Fruit fly (Drosophila melanogaster): ENCODE data around the gene CG14820.
A peak's percentile ranks its signal among the peaks of the same experiment; 100 is the strongest.

- TF ChIP-seq vri (GFP tag; optimal IDR thresholded peaks at IDR 0.05) = no peak
- no peak for TF ChIP-seq Sox14 (GFP tag; optimal IDR thresholded peaks at IDR 0.05)
- no peak for TF ChIP-seq Ets96B (tag; optimal IDR thresholded peaks at IDR 0.05)
- TF ChIP-seq CG11902 (GFP tag; optimal IDR thresholded peaks at IDR 0.05) = no peak
- TF ChIP-seq net (GFP tag; optimal IDR thresholded peaks at IDR 0.05) = no peak
- no peak for TF ChIP-seq Blimp-1 (GFP tag; optimal IDR thresholded peaks at IDR 0.05)
- no peak for TF ChIP-seq dac (GFP tag; optimal IDR thresholded peaks at IDR 0.05)
- peak; percentile 61 for TF ChIP-seq CG15336 (GFP tag; IDR thresholded peaks at IDR 0.05)
- no peak for TF ChIP-seq Gug (GFP tag; IDR thresholded peaks at IDR 0.05)
- TF ChIP-seq CG6808 (GFP tag; optimal IDR thresholded peaks at IDR 0.05) = no peak
- no peak for TF ChIP-seq spab (GFP tag; optimal IDR thresholded peaks at IDR 0.05)
- TF ChIP-seq Sox15 (GFP tag; optimal IDR thresholded peaks at IDR 0.05) = no peak
- no peak for TF ChIP-seq Hr4 (GFP tag; optimal IDR thresholded peaks at IDR 0.05)
These were observed 10.7 kb downstream of the CG14820 start for dm6 chr3L:6943204-6943947.

All from whole organism, prepupa.